Fruit fly (Drosophila melanogaster): Measurements from ENCODE around the gene cv-d.
A peak's percentile ranks its signal among the peaks of the same experiment; 100 is the strongest.
"Not testable (repeated sequence)": the region's sequence is repeated elsewhere in the genome, so short reads cannot be mapped to it uniquely, and the experiment has no call there.

The cv-d gene

DNA sequence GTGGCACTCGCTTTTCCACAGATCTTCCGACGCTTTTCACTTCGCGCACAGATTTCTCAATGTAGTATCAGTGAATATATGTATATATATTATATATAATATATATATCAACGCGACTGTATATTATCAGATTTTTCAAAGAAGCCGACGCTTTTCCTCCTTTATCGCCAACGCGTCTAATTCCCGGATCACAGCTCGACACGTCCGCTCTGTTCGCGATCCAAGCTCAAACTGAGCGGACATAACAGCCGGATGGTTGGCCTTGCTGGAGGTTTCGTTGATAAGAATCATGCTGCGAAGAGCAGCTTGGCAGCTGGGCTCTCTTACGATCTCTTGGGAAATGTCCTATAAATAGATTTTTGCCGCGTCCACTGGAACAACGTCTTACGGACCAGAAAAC, at the start of gene cv-d:
cv-d (minus strand) TSS at position 235 of the 400 bp plus-strand sequence.
- TF ChIP-seq CG34376 (GFP tag; optimal IDR thresholded peaks at IDR 0.05) (peak; percentile 29), CG9215 (GFP tag; IDR thresholded peaks at IDR 0.05) (no peak), ftz-f1 (GFP tag; optimal IDR thresholded peaks at IDR 0.05) (peak; percentile 6), Ets65A (GFP tag) (peak; percentile 34), Jarid2 (GFP tag; optimal IDR thresholded peaks at IDR 0.05) (peak; percentile 25)

DNA sequence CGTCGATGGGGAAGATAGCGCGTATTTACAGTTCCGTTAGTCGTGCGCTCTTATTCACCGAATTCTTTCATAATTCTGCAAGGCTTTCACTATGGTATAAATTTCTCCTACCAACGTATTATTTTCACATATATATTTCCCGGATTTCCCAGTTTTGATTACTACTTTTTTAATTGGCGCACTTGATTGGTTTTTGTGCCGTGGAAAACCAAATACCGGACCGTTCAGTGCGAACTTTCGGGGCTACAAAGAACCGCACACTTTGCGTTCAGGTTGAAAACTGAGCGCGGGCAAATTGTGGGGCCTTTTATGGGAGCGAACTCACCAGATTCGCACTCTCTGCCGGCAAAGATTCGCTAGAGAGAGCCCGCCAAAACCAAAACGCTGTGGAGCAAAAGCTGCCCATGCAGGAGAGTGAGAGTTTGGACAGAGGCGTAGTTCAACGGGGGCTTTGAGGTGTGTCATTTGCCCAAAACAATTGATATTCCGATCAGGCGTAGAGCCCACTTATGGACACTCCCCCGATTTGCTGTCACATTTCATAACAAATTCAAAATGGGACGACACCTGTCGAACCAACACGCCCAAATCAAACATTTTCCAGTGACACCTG, 47.8 kb upstream of the cv-d start:
- TF ChIP-seq Ada2b (GFP tag; IDR thresholded peaks at IDR 0.05), result peak; percentile 35; the same call in 1 of the 2 replicates
- TF ChIP-seq Drgx (GFP tag; IDR thresholded peaks at IDR 0.05), result peak; percentile 91
- 0 out of 2 replicates have a peak, but pooled peaks have one; percentile 25 for TF ChIP-seq esg (GFP tag; conservative IDR thresholded peaks at IDR 0.05)
- TF ChIP-seq NFAT (GFP tag; IDR thresholded peaks at IDR 0.05), result peak; percentile 69
- peak; percentile 81 for TF ChIP-seq CG9932 (GFP tag; IDR thresholded peaks at IDR 0.05)
- 0 out of 2 replicates have a peak, but pooled peaks have one; percentile 34 for TF ChIP-seq CG31224 (GFP tag; IDR thresholded peaks at IDR 0.05)
- TF ChIP-seq CG2889 (GFP tag; IDR thresholded peaks at IDR 0.05), result 0 out of 3 replicates have a peak, but pooled peaks have one; percentile 11
- 0 out of 3 replicates have a peak, but pooled peaks have one; percentile 27 for TF ChIP-seq tgo (GFP tag; IDR thresholded peaks at IDR 0.05)
- TF ChIP-seq CG9215 (GFP tag; IDR thresholded peaks at IDR 0.05), result peak; percentile 67
- peak; percentile 67 for TF ChIP-seq ranshi (GFP tag; IDR thresholded peaks at IDR 0.05)
- peak; percentile 46; the same call in 1 of the 3 replicates for TF ChIP-seq CG11456 (GFP tag; IDR thresholded peaks at IDR 0.05)
- TF ChIP-seq CG14014 (GFP tag; IDR thresholded peaks at IDR 0.05), result peak; percentile 68
- peak; percentile 44 for TF ChIP-seq klu (GFP tag; IDR thresholded peaks at IDR 0.05)
- peak; percentile 39; the same call in 1 of the 2 replicates for TF ChIP-seq Xrp1 (GFP tag; IDR thresholded peaks at IDR 0.05)
- TF ChIP-seq ham (GFP tag; IDR thresholded peaks at IDR 0.05), result peak; percentile 30; the same call in 1 of the 2 replicates
- peak; percentile 26; the same call in 1 of the 3 replicates for TF ChIP-seq Aef1 (GFP tag; IDR thresholded peaks at IDR 0.05)
- TF ChIP-seq rib (GFP tag; IDR thresholded peaks at IDR 0.05), result peak; percentile 73; the same call in 1 of the 2 replicates
- 0 out of 3 replicates have a peak, but pooled peaks have one; percentile 15 for TF ChIP-seq so (GFP tag; IDR thresholded peaks at IDR 0.05)
- not testable (repeated sequence) for TF ChIP-seq prd (optimal IDR thresholded peaks at IDR 0.05)
- TF ChIP-seq prd (GFP tag; IDR thresholded peaks at IDR 0.05), result peak; percentile 47; the same call in 2 of the 3 replicates
- TF ChIP-seq CG11093 (GFP tag; IDR thresholded peaks at IDR 0.05), result 0 out of 3 replicates have a peak, but pooled peaks have one; percentile 16
- peak; percentile 73 for TF ChIP-seq Atf6 (GFP tag; IDR thresholded peaks at IDR 0.05)
- 0 out of 3 replicates have a peak, but pooled peaks have one; percentile 27 for TF ChIP-seq Mrtf (GFP tag; IDR thresholded peaks at IDR 0.05)
- peak; percentile 22; the same call in 1 of the 2 replicates for TF ChIP-seq CG11085 (GFP tag; IDR thresholded peaks at IDR 0.05)
- peak; percentile 27; the same call in 1 of the 2 replicates for TF ChIP-seq CG6689 (GFP tag; IDR thresholded peaks at IDR 0.05)
- peak; percentile 54 for TF ChIP-seq Jarid2 (GFP tag; optimal IDR thresholded peaks at IDR 0.05)
- TF ChIP-seq lbe (GFP tag; optimal IDR thresholded peaks at IDR 0.05), result peak; percentile 3
- peak; percentile 59; the same call in 1 of the 2 replicates for TF ChIP-seq wdn (GFP tag; IDR thresholded peaks at IDR 0.05)
- peak; percentile 67; the same call in 2 of the 3 replicates for TF ChIP-seq dysf (GFP tag; IDR thresholded peaks at IDR 0.05)
- TF ChIP-seq CG11247 (GFP tag; IDR thresholded peaks at IDR 0.05), result 0 out of 2 replicates have a peak, but pooled peaks have one; percentile 9
- peak; percentile 39 for TF ChIP-seq Ets65A (GFP tag)
- peak; percentile 41; the same call in 1 of the 2 replicates for TF ChIP-seq E2f2 (GFP tag; IDR thresholded peaks at IDR 0.05)
- peak; percentile 52; the same call in 1 of the 2 replicates for TF ChIP-seq cas (GFP tag; IDR thresholded peaks at IDR 0.05)
- TF ChIP-seq gce (GFP tag; IDR thresholded peaks at IDR 0.05), result peak; percentile 41; the same call in 1 of the 3 replicates
- peak; percentile 39; the same call in 1 of the 3 replicates for TF ChIP-seq Optix (GFP tag; IDR thresholded peaks at IDR 0.05)
- 0 out of 2 replicates have a peak, but pooled peaks have one; percentile 43 for TF ChIP-seq Ptx1 (GFP tag; IDR thresholded peaks at IDR 0.05)
- 0 out of 2 replicates have a peak, but pooled peaks have one; percentile 14 for TF ChIP-seq HLH3B (GFP tag; IDR thresholded peaks at IDR 0.05)
- peak; percentile 29; the same call in 1 of the 2 replicates for TF ChIP-seq Adf1 (GFP tag; IDR thresholded peaks at IDR 0.05)
- TF ChIP-seq sob (GFP tag; IDR thresholded peaks at IDR 0.05), result peak; percentile 69
- peak; percentile 83 for TF ChIP-seq Dbx (GFP tag; IDR thresholded peaks at IDR 0.05)
- TF ChIP-seq gsb (GFP tag; IDR thresholded peaks at IDR 0.05), result peak; percentile 46; the same call in 1 of the 2 replicates
- TF ChIP-seq lmd (GFP tag; IDR thresholded peaks at IDR 0.05), result peak; percentile 62; the same call in 1 of the 2 replicates
- TF ChIP-seq CG4404 (GFP tag; IDR thresholded peaks at IDR 0.05), result peak; percentile 34; the same call in 1 of the 2 replicates
- TF ChIP-seq slbo (GFP tag; IDR thresholded peaks at IDR 0.05), result peak; percentile 84
- TF ChIP-seq CG14441 (GFP tag; IDR thresholded peaks at IDR 0.05), result peak; percentile 38; the same call in 1 of the 2 replicates
- 0 out of 2 replicates have a peak, but pooled peaks have one; percentile 27 for TF ChIP-seq toy (GFP tag; IDR thresholded peaks at IDR 0.05)
